Fruit fly (Drosophila melanogaster): ENCODE data around the gene CG4186.
A peak's percentile ranks its signal among the peaks of the same experiment; 100 is the strongest.

The CG4186 gene

dm6 chr3L:20778224-20779063, 9.1 kb downstream of the CG4186 start, which contains the start of the genes Pex16 and Pex14 (continued):
- no peak for TF ChIP-seq sd (tag; optimal IDR thresholded peaks at IDR 0.05)
- peak; percentile 38 for TF ChIP-seq ewg (GFP tag; optimal IDR thresholded peaks at IDR 0.05)
- peak; percentile 47 for TF ChIP-seq Nf-YC (tag; optimal IDR thresholded peaks at IDR 0.05)
- TF ChIP-seq her (GFP tag; optimal IDR thresholded peaks at IDR 0.05): peak; percentile 66
- TF ChIP-seq bbx (GFP tag; IDR thresholded peaks at IDR 0.05; ENCODE audit: partially characterized antibody): no peak
- no peak for TF ChIP-seq CG3407 (GFP tag; optimal IDR thresholded peaks at IDR 0.05)
- TF ChIP-seq Oaz (GFP tag; IDR thresholded peaks at IDR 0.05): peak; percentile 52
- TF ChIP-seq Ets65A (GFP tag): peak; percentile 97
- peak in 1 of 2 experiments; percentile 70 for TF ChIP-seq Hr51 (GFP tag; optimal IDR thresholded peaks at IDR 0.05)
- TF ChIP-seq Stat92E (GFP tag; optimal IDR thresholded peaks at IDR 0.05): no peak
- peak; percentile 63 for TF ChIP-seq grau (tag; optimal IDR thresholded peaks at IDR 0.05)
- peak; percentile 100 for TF ChIP-seq CG9437 (GFP tag; optimal IDR thresholded peaks at IDR 0.05)
- no peak for TF ChIP-seq Dll (GFP tag; IDR thresholded peaks at IDR 0.05; ENCODE audit: partially characterized antibody)
- TF ChIP-seq Max (GFP tag; optimal IDR thresholded peaks at IDR 0.05): peak; percentile 53
- peak; percentile 62; the same call in 1 of the 2 replicates for TF ChIP-seq E2f1 (GFP tag; IDR thresholded peaks at IDR 0.05)
- TF ChIP-seq slp2 (GFP tag; optimal IDR thresholded peaks at IDR 0.05): peak; percentile 57
- TF ChIP-seq ken (GFP tag; IDR thresholded peaks at IDR 0.05): peak; percentile 77; the same call in 2 of the 3 replicates
- TF ChIP-seq CG2129 (GFP tag; IDR thresholded peaks at IDR 0.05; ENCODE audit: partially characterized antibody): no peak
- peak; percentile 41 for TF ChIP-seq CG18764 (GFP tag; optimal IDR thresholded peaks at IDR 0.05)
- no peak for TF ChIP-seq ERR (GFP tag; optimal IDR thresholded peaks at IDR 0.05)
- peak; percentile 46 for TF ChIP-seq Usf (GFP tag; optimal IDR thresholded peaks at IDR 0.05)
- peak; percentile 45 for TF ChIP-seq CG4820 (GFP tag; optimal IDR thresholded peaks at IDR 0.05)
- TF ChIP-seq hkb (optimal IDR thresholded peaks at IDR 0.05): no peak
- TF ChIP-seq hkb (GFP tag; IDR thresholded peaks at IDR 0.05): no peak
- TF ChIP-seq scrt (GFP tag; optimal IDR thresholded peaks at IDR 0.05): no peak
- peak; percentile 80 for TF ChIP-seq phol (tag; optimal IDR thresholded peaks at IDR 0.05)
- no peak for TF ChIP-seq CG6765 (GFP tag; optimal IDR thresholded peaks at IDR 0.05)
- TF ChIP-seq H15 (GFP tag; IDR thresholded peaks at IDR 0.05): 0 out of 3 replicates have a peak, but pooled peaks have one; percentile 52
- TF ChIP-seq MTF-1 (GFP tag; optimal IDR thresholded peaks at IDR 0.05; ENCODE audit: borderline replicate concordance): no peak
- peak; percentile 71 for TF ChIP-seq CG11085 (GFP tag; IDR thresholded peaks at IDR 0.05)
- TF ChIP-seq CG10654 (GFP tag; optimal IDR thresholded peaks at IDR 0.05): peak; percentile 37
- 0 out of 2 replicates have a peak, but pooled peaks have one; percentile 36 for TF ChIP-seq dimm (GFP tag; IDR thresholded peaks at IDR 0.05)
- TF ChIP-seq Med (GFP tag): peak; percentile 96
- TF ChIP-seq CG7556 (GFP tag; optimal IDR thresholded peaks at IDR 0.05): peak; percentile 51
- peak; percentile 69 for TF ChIP-seq Xrp1 (GFP tag; IDR thresholded peaks at IDR 0.05)
- no peak for TF ChIP-seq CG7963 (GFP tag; IDR thresholded peaks at IDR 0.05; ENCODE audit: partially characterized antibody)
- TF ChIP-seq Aef1 (GFP tag; IDR thresholded peaks at IDR 0.05): peak; percentile 67
- peak; percentile 96 for TF ChIP-seq sens (GFP tag)
- no peak for TF ChIP-seq HLH4C (GFP tag; IDR thresholded peaks at IDR 0.05; ENCODE audit: partially characterized antibody)
- TF ChIP-seq zfh2 (GFP tag; optimal IDR thresholded peaks at IDR 0.05): peak; percentile 85
- TF ChIP-seq CG1602 (GFP tag; optimal IDR thresholded peaks at IDR 0.05): peak; percentile 77
- TF ChIP-seq Ravus (GFP tag; IDR thresholded peaks at IDR 0.05): no peak; the same call in 1 of the 2 replicates
- TF ChIP-seq Ssrp (tag; optimal IDR thresholded peaks at IDR 0.05): peak; percentile 65
- TF ChIP-seq ems (GFP tag; optimal IDR thresholded peaks at IDR 0.05): peak; percentile 42
- TF ChIP-seq CG18476 (GFP tag; optimal IDR thresholded peaks at IDR 0.05): peak; percentile 51
- TF ChIP-seq hbn (GFP tag; IDR thresholded peaks at IDR 0.05; ENCODE audit: partially characterized antibody): no peak
- TF ChIP-seq lov (optimal IDR thresholded peaks at IDR 0.05): no peak
- no peak for TF ChIP-seq lov (GFP tag; IDR thresholded peaks at IDR 0.05)
- TF ChIP-seq usp (GFP tag; optimal IDR thresholded peaks at IDR 0.05): no peak
